Fruit fly (Drosophila melanogaster): ENCODE results near the gene wts.

Gene wts

DNA sequence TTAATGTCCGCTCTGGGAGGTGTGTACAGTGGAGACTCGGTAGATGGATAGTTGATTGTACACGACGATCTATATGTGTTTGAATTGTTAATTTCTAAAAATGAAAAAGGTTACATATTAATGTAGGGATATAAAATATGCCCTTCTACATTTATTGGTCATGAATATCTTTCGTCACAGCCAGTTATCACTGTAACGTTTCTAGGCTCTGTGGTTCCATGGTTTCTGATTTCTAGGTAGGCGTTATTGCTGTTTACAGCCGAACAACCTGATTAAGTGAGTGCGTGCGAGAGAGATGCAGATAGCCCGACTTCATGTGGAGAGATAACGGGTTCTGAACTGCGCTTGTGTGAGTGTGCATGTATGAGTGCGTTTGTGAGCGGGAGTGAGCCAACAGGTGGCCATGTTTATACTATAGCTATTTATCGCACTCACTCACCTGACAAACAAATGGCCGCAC is 24.7 kb downstream of the wts start (continued):
- TF ChIP-seq HLH54F (GFP tag; optimal IDR thresholded peaks at IDR 0.05) (peak; percentile 94), CG17829 (tag; optimal IDR thresholded peaks at IDR 0.05) (peak; percentile 96), CG16815 (GFP tag; optimal IDR thresholded peaks at IDR 0.05) (peak; percentile 95), ab (GFP tag; optimal IDR thresholded peaks at IDR 0.05) (peak; percentile 79), knrl (GFP tag; IDR thresholded peaks at IDR 0.05; ENCODE audit: partially characterized antibody) (no peak; the same call in 2 of the 3 replicates), CG12104 (GFP tag; optimal IDR thresholded peaks at IDR 0.05) (peak; percentile 75), CG6765 (GFP tag; optimal IDR thresholded peaks at IDR 0.05) (peak; percentile 66), bigmax (GFP tag; optimal IDR thresholded peaks at IDR 0.05) (peak; percentile 42), Dref (GFP tag; IDR thresholded peaks at IDR 0.05) (peak; percentile 33; the same call in 1 of the 2 replicates), Dip2 (GFP tag; IDR thresholded peaks at IDR 0.05) (peak; percentile 47; the same call in 1 of the 2 replicates), ranshi (GFP tag; IDR thresholded peaks at IDR 0.05) (peak; percentile 96), CG32772 (GFP tag; IDR thresholded peaks at IDR 0.05) (peak; percentile 96), PHDP (tag; optimal IDR thresholded peaks at IDR 0.05) (peak; percentile 93), ham (GFP tag; IDR thresholded peaks at IDR 0.05) (peak; percentile 80; the same call in 1 of the 2 replicates), grn (GFP tag; optimal IDR thresholded peaks at IDR 0.05) (peak; percentile 69), CG9437 (GFP tag; optimal IDR thresholded peaks at IDR 0.05) (peak; percentile 82), fd3F (GFP tag; optimal IDR thresholded peaks at IDR 0.05) (peak; percentile 88), pb (GFP tag; optimal IDR thresholded peaks at IDR 0.05) (peak; percentile 89), CG33557 (GFP tag; optimal IDR thresholded peaks at IDR 0.05) (peak; percentile 94), D (optimal IDR thresholded peaks at IDR 0.05) (peak; percentile 37), D (GFP tag; optimal IDR thresholded peaks at IDR 0.05) (peak; percentile 91), Hr39 (optimal IDR thresholded peaks at IDR 0.05) (no peak), cg (GFP tag; optimal IDR thresholded peaks at IDR 0.05) (peak; percentile 96), Hr51 (GFP tag; optimal IDR thresholded peaks at IDR 0.05) (peak; percentile 87 to 93), E2f2 (GFP tag; IDR thresholded peaks at IDR 0.05) (peak; percentile 77), Hsf (GFP tag; optimal IDR thresholded peaks at IDR 0.05) (peak; percentile 97), CG8924 (tag; optimal IDR thresholded peaks at IDR 0.05) (peak; percentile 95), lilli (GFP tag; optimal IDR thresholded peaks at IDR 0.05) (peak; percentile 96), CG17328 (GFP tag; IDR thresholded peaks at IDR 0.05) (peak; percentile 97), bsh (GFP tag; optimal IDR thresholded peaks at IDR 0.05) (peak; percentile 83 to 96), CG9215 (GFP tag; IDR thresholded peaks at IDR 0.05) (peak; percentile 91), CG4424 (GFP tag; optimal IDR thresholded peaks at IDR 0.05) (peak; percentile 95), Six4 (GFP tag; optimal IDR thresholded peaks at IDR 0.05) (peak; percentile 94), Dbx (GFP tag; IDR thresholded peaks at IDR 0.05) (peak; percentile 91), ewg (GFP tag; optimal IDR thresholded peaks at IDR 0.05) (peak; percentile 83), inv (GFP tag; IDR thresholded peaks at IDR 0.05; ENCODE audit: partially characterized antibody) (no peak), CG31388 (GFP tag; optimal IDR thresholded peaks at IDR 0.05) (peak; percentile 89), CG1602 (GFP tag; optimal IDR thresholded peaks at IDR 0.05) (peak; percentile 95), Sry-β (GFP tag; optimal IDR thresholded peaks at IDR 0.05) (peak; percentile 46), Drgx (GFP tag; IDR thresholded peaks at IDR 0.05) (peak; percentile 92), Sin3A (optimal IDR thresholded peaks at IDR 0.05) (no peak), Nf-YC (tag; optimal IDR thresholded peaks at IDR 0.05) (peak; percentile 96), CG1647 (GFP tag; optimal IDR thresholded peaks at IDR 0.05) (peak; percentile 86), Scr (GFP tag; IDR thresholded peaks at IDR 0.05; ENCODE audit: partially characterized antibody) (peak; percentile 31; the same call in 1 of the 2 replicates), CG2202 (tag; optimal IDR thresholded peaks at IDR 0.05) (peak; percentile 82), Bdp1 (GFP tag; optimal IDR thresholded peaks at IDR 0.05) (peak; percentile 83), CG6689 (GFP tag; IDR thresholded peaks at IDR 0.05) (peak; percentile 96), CG8765 (GFP tag; IDR thresholded peaks at IDR 0.05) (peak; percentile 97), CG13296 (GFP tag; optimal IDR thresholded peaks at IDR 0.05) (peak; percentile 87), pzg (GFP tag; optimal IDR thresholded peaks at IDR 0.05) (peak; percentile 11), CG31441 (GFP tag; IDR thresholded peaks at IDR 0.05) (peak; percentile 89)

Measured in whole organism, embryonic.